Fruit fly (Drosophila melanogaster): ENCODE results near the gene CG12123.

- TF ChIP-seq CG8478 (optimal IDR thresholded peaks at IDR 0.05) (no peak), CTCF (optimal IDR thresholded peaks at IDR 0.05) (no peak)
Observed at dm6 chrX:8407124-8407775, 34.9 kb downstream of the CG12123 start, which contains the start of gene PIG-T.

Data from S2 (cell line).